Fruit fly (Drosophila melanogaster): Measurements from ENCODE around the gene CG4607.

dm6 chrX:7105533-7105932, 36.3 kb downstream of the CG4607 start:
- no peak for TF ChIP-seq CG5204 (GFP tag; optimal IDR thresholded peaks at IDR 0.05)
- TF ChIP-seq CG7101 (tag; optimal IDR thresholded peaks at IDR 0.05): no peak
- no peak for TF ChIP-seq CG7045 (GFP tag; optimal IDR thresholded peaks at IDR 0.05)
- TF ChIP-seq toe (GFP tag; optimal IDR thresholded peaks at IDR 0.05): no peak
- TF ChIP-seq kay (GFP tag; ENCODE audit: borderline replicate concordance): no peak
- no peak for TF ChIP-seq cic (GFP tag; optimal IDR thresholded peaks at IDR 0.05)
- no peak for TF ChIP-seq cnc (optimal IDR thresholded peaks at IDR 0.05)
- no peak for TF ChIP-seq ovo (GFP tag; optimal IDR thresholded peaks at IDR 0.05)
- no peak for TF ChIP-seq Hr96 (GFP tag; optimal IDR thresholded peaks at IDR 0.05)

Measured in whole organism, adult.